Fruit fly (Drosophila melanogaster): ENCODE data around the gene CG12355.

DNA sequence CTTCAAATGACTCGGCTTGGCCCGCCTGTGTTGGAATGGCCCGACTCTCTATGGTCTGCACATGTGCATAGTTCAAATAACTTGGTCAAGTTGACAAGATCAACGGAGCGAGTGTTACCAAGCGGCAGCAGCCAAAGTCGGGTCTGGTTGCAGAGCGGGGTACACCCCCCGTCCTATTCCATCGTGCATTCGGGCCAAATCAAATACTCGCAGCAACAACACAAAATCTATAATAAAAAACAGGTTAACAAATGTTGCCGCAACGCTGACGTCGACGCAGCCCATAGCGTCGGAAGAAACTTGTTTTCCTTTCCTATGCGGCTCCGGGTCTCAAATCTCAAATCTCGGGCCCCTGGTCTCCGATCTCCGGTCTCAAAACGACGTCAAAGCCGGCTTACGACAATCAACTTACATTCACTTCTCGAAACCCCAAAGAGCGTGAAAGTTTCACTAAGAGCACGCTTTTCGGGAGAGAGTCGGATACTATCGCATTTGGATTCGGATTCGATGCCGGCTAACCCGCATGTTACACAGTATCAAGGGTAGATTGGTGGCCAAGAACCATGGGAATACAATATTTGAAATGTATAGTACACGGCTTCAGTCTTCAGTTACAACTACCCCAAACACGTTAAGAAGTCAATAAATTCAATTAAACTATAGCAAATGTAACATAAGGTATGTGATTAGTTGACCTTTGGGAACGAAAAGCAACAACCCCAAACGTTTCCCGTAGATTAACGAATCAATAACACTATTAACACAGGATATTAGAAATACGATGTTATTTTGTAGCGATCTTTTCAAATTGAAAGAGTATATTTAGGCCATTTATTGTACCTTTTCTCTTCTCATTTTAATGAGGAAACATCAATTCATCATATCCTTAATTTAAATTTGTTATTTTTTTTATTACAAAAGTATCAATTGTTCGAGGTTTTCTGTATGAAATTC lies 39.2 kb upstream of the CG12355 start:
- TF ChIP-seq OdsH (GFP tag; optimal IDR thresholded peaks at IDR 0.05) (peak; percentile 64), Jra (GFP tag; optimal IDR thresholded peaks at IDR 0.05) (peak; percentile 23), foxo (GFP tag; optimal IDR thresholded peaks at IDR 0.05) (peak; percentile 32 to 76), Abd-B (GFP tag; optimal IDR thresholded peaks at IDR 0.05) (no peak), HLH106 (tag; optimal IDR thresholded peaks at IDR 0.05) (peak; percentile 77)

All from whole organism, wandering third instar larva.